Fruit fly (Drosophila melanogaster) whole organism, embryonic: ENCODE data around the gene Lrr47.

Experiments used
- Antp ChIP-seq: fragments of 200-800 bp; sonication (Bioruptor generic); optimal IDR thresholded peaks from 3 replicates; lab custom pipeline; 2016; ENCODE audit warnings: missing biosample characterization, missing genetic modification characterization
- Atf-2 ChIP-seq: fragments of 200-800 bp; sonication (Bioruptor generic); optimal IDR thresholded peaks from 2 replicates; lab custom pipeline; 2016; ENCODE audit warnings: missing biosample characterization, missing genetic modification characterization
- Awh ChIP-seq: fragments of 200-800 bp; sonication (Bioruptor generic); IDR thresholded peaks from 2 replicates; pipeline ENCODE4, ENCODE4 v1.3.6; 2022; ENCODE audit warnings: missing biosample characterization, missing genetic modification characterization
- BEAF-32 ChIP-seq: fragments of 200-800 bp; sonication (Bioruptor generic); optimal IDR thresholded peaks from 3 replicates; lab custom pipeline; 2017; ENCODE audit warnings: missing biosample characterization, missing genetic modification characterization, mild to moderate bottlenecking, moderate library complexity, missing genetic modification reagents
- Bgb ChIP-seq: fragments of 200-800 bp; sonication (Bioruptor generic); IDR thresholded peaks from 2 replicates; pipeline ENCODE4 v1.3.6; 2022; ENCODE audit warnings: missing biosample characterization, missing genetic modification characterization; ENCODE audit not compliant: partially characterized antibody
- C15 ChIP-seq: fragments of 200-800 bp; sonication (Bioruptor generic); IDR thresholded peaks from 3 replicates; pipeline ENCODE4 v1.3.6; 2022; ENCODE audit warnings: missing biosample characterization, missing genetic modification characterization
- CG10321 ChIP-seq: fragments of 200-800 bp; sonication (Bioruptor generic); IDR thresholded peaks from 2 replicates; pipeline ENCODE4 v1.3.6; 2022; ENCODE audit warnings: missing biosample characterization, missing genetic modification characterization
- CG11560 ChIP-seq: fragments of 200-800 bp; sonication (Bioruptor generic); IDR thresholded peaks from 3 replicates; pipeline ENCODE4 v1.3.6; 2022; ENCODE audit warnings: missing biosample characterization, missing genetic modification characterization
- CG13424 ChIP-seq: fragments of 200-800 bp; sonication (Bioruptor generic); optimal IDR thresholded peaks from 2 replicates; lab custom pipeline; 2019; ENCODE audit warnings: missing biosample characterization, mild to moderate bottlenecking, missing genetic modification characterization, moderate library complexity
- CG14710 ChIP-seq: fragments of 200-800 bp; sonication (Bioruptor generic); optimal IDR thresholded peaks from 3 replicates; lab custom pipeline; 2019; ENCODE audit warnings: missing biosample characterization, mild to moderate bottlenecking, missing genetic modification characterization, moderate library complexity
- CG14860 ChIP-seq: fragments of 200-800 bp; sonication (Bioruptor generic); IDR thresholded peaks from 3 replicates; pipeline ENCODE4 v1.3.6; 2022; ENCODE audit warnings: missing biosample characterization, missing genetic modification characterization; ENCODE audit not compliant: partially characterized antibody
- CG14965 ChIP-seq: fragments of 200-800 bp; sonication (Bioruptor generic); optimal IDR thresholded peaks from 2 replicates; lab custom pipeline; 2016; ENCODE audit warnings: missing biosample characterization, missing genetic modification characterization, borderline replicate concordance
- CG15073 ChIP-seq: fragments of 200-800 bp; sonication (Bioruptor generic); optimal IDR thresholded peaks from 2 replicates; lab custom pipeline; 2016; ENCODE audit warnings: missing biosample characterization, missing genetic modification characterization
- CG15479 ChIP-seq: fragments of 200-800 bp; sonication (Bioruptor generic); optimal IDR thresholded peaks from 3 replicates; lab custom pipeline; 2019; ENCODE audit warnings: missing biosample characterization, mild to moderate bottlenecking, missing genetic modification characterization, moderate library complexity
- CG16863 ChIP-seq: fragments of 200-800 bp; sonication (Bioruptor generic); optimal IDR thresholded peaks from 3 replicates; lab custom pipeline; 2016; ENCODE audit warnings: missing biosample characterization, missing genetic modification characterization
- CG17912 ChIP-seq: fragments of 200-800 bp; sonication (Bioruptor generic); optimal IDR thresholded peaks from 2 replicates; lab custom pipeline; 2018; ENCODE audit warnings: missing biosample characterization, mild to moderate bottlenecking, missing genetic modification characterization
- CG18619 ChIP-seq: fragments of 200-800 bp; sonication (Bioruptor generic); optimal IDR thresholded peaks from 3 replicates; lab custom pipeline; 2017; ENCODE audit warnings: missing biosample characterization, mild to moderate bottlenecking, missing genetic modification characterization
- CG31224 ChIP-seq: fragments of 200-800 bp; sonication (Bioruptor generic); IDR thresholded peaks from 2 replicates; pipeline ENCODE4 v1.3.6; 2022; ENCODE audit warnings: missing biosample characterization, missing genetic modification characterization
- CG3163 ChIP-seq: fragments of 200-800 bp; sonication (Bioruptor generic); optimal IDR thresholded peaks from 3 replicates; lab custom pipeline; 2016; ENCODE audit warnings: missing biosample characterization, missing genetic modification characterization
- CG34376 ChIP-seq: fragments of 200-800 bp; sonication (Bioruptor generic); optimal IDR thresholded peaks from 2 replicates; lab custom pipeline; 2018; ENCODE audit warnings: missing biosample characterization, mild to moderate bottlenecking, missing genetic modification characterization
- CG4328 ChIP-seq: fragments of 200-800 bp; sonication (Bioruptor generic); optimal IDR thresholded peaks from 3 replicates; lab custom pipeline; 2017; ENCODE audit warnings: missing biosample characterization, missing genetic modification reagents, missing genetic modification characterization
- CG4424 ChIP-seq: fragments of 200-800 bp; sonication (Bioruptor generic); optimal IDR thresholded peaks from 3 replicates; lab custom pipeline; 2016; ENCODE audit warnings: missing biosample characterization, missing genetic modification characterization
- CG6254 ChIP-seq: fragments of 200-800 bp; sonication (Bioruptor generic); optimal IDR thresholded peaks from 3 replicates; lab custom pipeline; 2017; ENCODE audit warnings: mild to moderate bottlenecking, missing biosample characterization, missing genetic modification reagents, missing genetic modification characterization
- CG6813 ChIP-seq: fragments of 200-800 bp; sonication (Bioruptor generic); optimal IDR thresholded peaks from 2 replicates; lab custom pipeline; 2017; ENCODE audit warnings: missing biosample characterization, missing genetic modification characterization, mild to moderate bottlenecking, moderate library complexity, missing genetic modification reagents
- CG7928 ChIP-seq: fragments of 200-800 bp; sonication (Bioruptor generic); optimal IDR thresholded peaks from 2 replicates; lab custom pipeline; 2017; ENCODE audit warnings: missing biosample characterization, mild to moderate bottlenecking, missing genetic modification characterization
- CG8388 ChIP-seq: fragments of 200-800 bp; sonication (Bioruptor generic); optimal IDR thresholded peaks from 2 replicates; lab custom pipeline; 2019; ENCODE audit warnings: missing biosample characterization, mild to moderate bottlenecking, missing genetic modification characterization, moderate library complexity
- CG8765 ChIP-seq: fragments of 200-800 bp; sonication (Bioruptor generic); IDR thresholded peaks from 2 replicates; pipeline ENCODE4 v1.3.6; 2022; ENCODE audit warnings: missing biosample characterization, missing genetic modification characterization
- MBD-R2 ChIP-seq: fragments of 200-800 bp; sonication (Bioruptor generic); IDR thresholded peaks from 2 replicates; pipeline ENCODE4 v1.3.6; 2022; ENCODE audit warnings: missing biosample characterization, missing genetic modification characterization
- Meics ChIP-seq: fragments of 200-800 bp; sonication (Bioruptor generic); optimal IDR thresholded peaks from 2 replicates; lab custom pipeline; 2017; ENCODE audit warnings: missing biosample characterization, mild to moderate bottlenecking, missing genetic modification characterization
- Trl ChIP-seq, 3 experiments: fragments of >200 bp in 2 of 3; fragments of 200-800 bp in 1 of 3; sonication (Bioruptor generic) in 1 of 3; optimal IDR thresholded peaks; 2 replicates in 1 of 3; 3 replicates in 2 of 3; lab custom pipeline; 2016 to 2017; ENCODE audit warnings: missing biosample characterization in 1 of 3, missing genetic modification characterization in 1 of 3
- YL-1 ChIP-seq: fragments of 200-800 bp; sonication (Bioruptor generic); optimal IDR thresholded peaks from 3 replicates; lab custom pipeline; 2017; ENCODE audit warnings: missing biosample characterization, mild to moderate bottlenecking, missing genetic modification characterization
- caup ChIP-seq: fragments of 200-800 bp; sonication (Bioruptor generic); optimal IDR thresholded peaks from 3 replicates; lab custom pipeline; 2017; ENCODE audit warnings: missing biosample characterization, mild to moderate bottlenecking, missing genetic modification characterization, moderate library complexity; ENCODE audit not compliant: severe bottlenecking
- ci ChIP-seq: fragments of 200-800 bp; sonication (Bioruptor generic); IDR thresholded peaks from 3 replicates; pipeline ENCODE4 v1.3.6; 2022; ENCODE audit warnings: missing biosample characterization, missing genetic modification characterization
- crol ChIP-seq: fragments of 200-800 bp; sonication (Bioruptor generic); IDR thresholded peaks from 2 replicates; pipeline ENCODE4 v1.3.6; 2022; ENCODE audit warnings: missing biosample characterization, missing genetic modification characterization
- danr ChIP-seq: fragments of 200-800 bp; sonication (Bioruptor generic); IDR thresholded peaks from 2 replicates; pipeline ENCODE4 v1.3.6; 2022; ENCODE audit warnings: missing biosample characterization, missing genetic modification characterization
- en ChIP-seq: fragments of 200-800 bp; sonication (Bioruptor generic); optimal IDR thresholded peaks from 2 replicates; lab custom pipeline; 2016; ENCODE audit warnings: missing biosample characterization, missing genetic modification characterization
- gce ChIP-seq: fragments of 200-800 bp; sonication (Bioruptor generic); IDR thresholded peaks from 3 replicates; pipeline ENCODE4 v1.3.6; 2022; ENCODE audit warnings: missing biosample characterization, missing genetic modification characterization
- h ChIP-seq: fragments of >200 bp; optimal IDR thresholded peaks from 2 replicates; lab custom pipeline; 2017
- ham ChIP-seq: fragments of 200-800 bp; sonication (Bioruptor generic); IDR thresholded peaks from 2 replicates; pipeline ENCODE4 v1.3.6; 2022; ENCODE audit warnings: missing biosample characterization, missing genetic modification characterization
- lilli ChIP-seq: fragments of 200-800 bp; sonication (Bioruptor generic); optimal IDR thresholded peaks from 3 replicates; lab custom pipeline; 2016; ENCODE audit warnings: missing biosample characterization, missing genetic modification characterization
- lov ChIP-seq, 2 experiments: fragments of 200-800 bp in 1 of 2; fragments of >200 bp in 1 of 2; sonication (Bioruptor generic) in 1 of 2; IDR thresholded peaks in 1 of 2; optimal IDR thresholded peaks in 1 of 2; 2 replicates in 1 of 2; 3 replicates in 1 of 2; pipeline versions ENCODE4 v1.3.6 to Lab custom; 2017 to 2022; ENCODE audit warnings: missing biosample characterization in 1 of 2, missing genetic modification characterization in 1 of 2
- p53 ChIP-seq: fragments of 200-800 bp; sonication (Bioruptor generic); optimal IDR thresholded peaks from 2 replicates; lab custom pipeline; 2016; ENCODE audit warnings: missing biosample characterization, missing genetic modification characterization
- pan ChIP-seq, 4 experiments: fragments of >200 bp in 3 of 4; fragments of 200-800 bp in 1 of 4; sonication (Bioruptor generic) in 1 of 4; optimal IDR thresholded peaks in 3 of 4; IDR thresholded peaks in 1 of 4; 2 replicates each; pipeline versions ENCODE4 v1.3.6 to Lab custom; 2017 to 2022; ENCODE audit warnings: missing biosample characterization in 2 of 4, missing genetic modification characterization in 2 of 4, mixed read lengths in 1 of 4
- sens-2 ChIP-seq: fragments of 200-800 bp; sonication (Bioruptor generic); IDR thresholded peaks from 2 replicates; pipeline ENCODE4 v1.3.6; 2022; ENCODE audit warnings: missing biosample characterization, missing genetic modification characterization
- sob ChIP-seq: fragments of 200-800 bp; sonication (Bioruptor generic); IDR thresholded peaks from 2 replicates; pipeline ENCODE4 v1.3.6; 2022; ENCODE audit warnings: missing biosample characterization, missing genetic modification characterization
- ssp ChIP-seq: fragments of 200-800 bp; sonication (Bioruptor generic); IDR thresholded peaks from 2 replicates; pipeline ENCODE4 v1.3.6; 2022; ENCODE audit warnings: missing biosample characterization, missing genetic modification characterization
- toy ChIP-seq: fragments of 200-800 bp; sonication (Bioruptor generic); IDR thresholded peaks from 2 replicates; pipeline ENCODE4 v1.3.6; 2022; ENCODE audit warnings: missing biosample characterization, missing genetic modification characterization
- unpg ChIP-seq: fragments of 200-800 bp; sonication (Bioruptor generic); optimal IDR thresholded peaks from 3 replicates; lab custom pipeline; 2018; ENCODE audit warnings: missing biosample characterization, mild to moderate bottlenecking, missing genetic modification characterization, moderate library complexity

Gene Lrr47

dm6 chr2L:10506557-10507252, 10.4 kb upstream of the Lrr47 start, which contains the start of the genes Myo31DF and CG6094 (continued):
- TF ChIP-seq Antp (peak; percentile 35), CG14965 (no peak), sens-2 (GFP tag; lab: Robert Waterston, UW) (0 out of 2 replicates have a peak, but pooled peaks have one; percentile 13), CG18619 (no peak), MBD-R2 (GFP tag; lab: Robert Waterston, UW) (peak; percentile 58; the same call in 1 of the 2 replicates), Trl (optimal IDR thresholded peaks at IDR 0.05; lab: Kevin White, UChicago) (no peak), Trl (GFP tag; optimal IDR thresholded peaks at IDR 0.05; lab: Kevin White, UChicago) (no peak), CG15073 (GFP tag; lab: Kevin White, UChicago) (no peak), CG17912 (GFP tag; lab: Kevin White, UChicago) (no peak), CG7928 (GFP tag; lab: Kevin White, UChicago) (peak; percentile 35), CG3163 (peak; percentile 59), p53 (GFP tag; lab: Kevin White, UChicago) (no peak), toy (GFP tag; lab: Robert Waterston, UW) (no peak), crol (GFP tag; lab: Robert Waterston, UW) (no peak), BEAF-32 (peak; percentile 61), danr (no peak), CG14710 (tag; lab: Kevin White, UChicago) (peak; percentile 81), CG4328 (GFP tag; lab: Kevin White, UChicago) (peak; percentile 19), h (lab: Kevin White, UChicago) (no peak), CG10321 (no peak; the same call in 1 of the 2 replicates), CG8388 (GFP tag; lab: Kevin White, UChicago) (no peak), Bgb (GFP tag; lab: Robert Waterston, UW) (peak; percentile 75), pan (optimal IDR thresholded peaks at IDR 0.05; lab: Kevin White, UChicago) (no peak), pan (GFP tag; optimal IDR thresholded peaks at IDR 0.05 in 1 of 2, IDR thresholded peaks at IDR 0.05 in 1 of 2) (peak in 1 of 2 experiments; percentile 17), CG11560 (tag; lab: Robert Waterston, UW) (no peak), CG15479 (GFP tag; lab: Kevin White, UChicago) (no peak), Meics (GFP tag; lab: Kevin White, UChicago) (no peak), ssp (GFP tag; lab: Robert Waterston, UW) (peak; percentile 99), CG13424 (tag; lab: Kevin White, UChicago) (peak; percentile 30), Atf-2 (GFP tag; lab: Kevin White, UChicago) (no peak), YL-1 (GFP tag; lab: Kevin White, UChicago) (no peak), en (GFP tag; lab: Kevin White, UChicago) (no peak), C15 (GFP tag; lab: Robert Waterston, UW) (no peak), ci (GFP tag; lab: Robert Waterston, UW) (peak; percentile 49; the same call in 2 of the 3 replicates), CG6813 (GFP tag; lab: Kevin White, UChicago) (no peak), CG8765 (GFP tag; lab: Robert Waterston, UW) (no peak), CG34376 (peak; percentile 54), lov (optimal IDR thresholded peaks at IDR 0.05; lab: Kevin White, UChicago) (no peak), lov (GFP tag; IDR thresholded peaks at IDR 0.05; lab: Robert Waterston, UW) (no peak), CG4424 (peak; percentile 25), caup (peak; percentile 37), Awh (GFP tag; lab: Robert Waterston, UW) (peak; percentile 43; the same call in 1 of the 2 replicates), unpg (no peak), CG14860 (GFP tag; lab: Robert Waterston, UW) (no peak), CG31224 (GFP tag; lab: Robert Waterston, UW) (no peak; the same call in 1 of the 2 replicates), CG6254 (no peak), ham (GFP tag; lab: Robert Waterston, UW) (no peak), sob (peak; percentile 46; the same call in 1 of the 2 replicates), gce (no peak), CG16863 (GFP tag; lab: Kevin White, UChicago) (no peak), lilli (peak; percentile 51)
